Worm (Caenorhabditis elegans): Measurements from ENCODE around the gene C04B4.2.

DNA sequence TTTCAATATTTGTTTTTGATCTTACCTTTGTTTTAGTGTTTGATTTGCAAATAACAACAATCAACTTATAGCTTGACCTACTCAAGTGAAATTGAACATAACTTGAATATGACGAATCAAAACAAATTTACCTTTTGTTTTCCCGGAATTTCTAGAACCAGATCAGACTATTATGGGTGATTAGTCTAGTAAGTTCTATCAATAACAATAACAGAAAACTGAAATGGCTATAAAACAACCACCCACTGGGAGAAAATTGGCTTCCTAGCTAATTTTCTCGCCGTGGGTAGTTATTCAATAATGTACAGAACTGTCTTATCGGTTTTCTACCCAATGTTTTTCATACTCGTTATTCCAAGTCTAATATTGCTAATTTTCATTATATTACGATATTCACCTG lies 45.6 kb downstream of the C04B4.2 start, which contains the start of gene srd-45:
- no peak for TF ChIP-seq ceh-63 (GFP tag; optimal IDR thresholded peaks at IDR 0.05)
- TF ChIP-seq unc-62 (GFP tag; optimal IDR thresholded peaks at IDR 0.05): no peak
- no peak for TF ChIP-seq mep-1 (tag; optimal IDR thresholded peaks at IDR 0.05)
- no peak for TF ChIP-seq ceh-88 (GFP tag; IDR thresholded peaks at IDR 0.05)
- no peak for TF ChIP-seq nhr-11 (tag; optimal IDR thresholded peaks at IDR 0.05)
- TF ChIP-seq alr-1 (tag; optimal IDR thresholded peaks at IDR 0.05; ENCODE audit: borderline replicate concordance): no peak
- no peak for TF ChIP-seq nhr-237 (tag; optimal IDR thresholded peaks at IDR 0.05)
- TF ChIP-seq unc-130 (tag; optimal IDR thresholded peaks at IDR 0.05): no peak
- TF ChIP-seq elt-3 (tag; optimal IDR thresholded peaks at IDR 0.05): no peak
- no peak for TF ChIP-seq pag-3 (tag; optimal IDR thresholded peaks at IDR 0.05; ENCODE audit: borderline replicate concordance, insufficient read depth)
- no peak for TF ChIP-seq fos-1 (tag; optimal IDR thresholded peaks at IDR 0.05)
- TF ChIP-seq lin-15B (tag; optimal IDR thresholded peaks at IDR 0.05): no peak
- TF ChIP-seq ces-1 (GFP tag; optimal IDR thresholded peaks at IDR 0.05): no peak
- TF ChIP-seq nhr-28 (tag; optimal IDR thresholded peaks at IDR 0.05): no peak

All from whole organism, L1 larva.